Worm (Caenorhabditis elegans) whole organism, midembryonic: ENCODE data around the gene gar-2.

Experiments used
- T22C8.4 ChIP-seq: fragments of 200-800 bp; sonication (Bioruptor generic); IDR thresholded peaks from 2 replicates; pipeline ENCODE4 v1.3.6; 2022; ENCODE audit warnings: missing genetic modification characterization, missing compliant biosample characterization
- cog-1 ChIP-seq: sonication (generic microtip); optimal IDR thresholded peaks from 2 replicates; lab custom pipeline; 2016; ENCODE audit warnings: missing genetic modification characterization, missing compliant biosample characterization
- flt-1 ChIP-seq: fragments of 200-800 bp; sonication (Bioruptor generic); IDR thresholded peaks from 2 replicates; pipeline ENCODE4 v1.3.6; 2022; ENCODE audit warnings: missing genetic modification characterization, missing compliant biosample characterization
- klf-2 ChIP-seq: fragments of 200-800 bp; sonication (Bioruptor generic); conservative IDR thresholded peaks from 2 replicates; pipeline ENCODE4 v1.3.6; 2022; ENCODE audit warnings: missing genetic modification reagents, missing genetic modification characterization, missing compliant biosample characterization
- med-1 ChIP-seq: sonication (generic microtip); optimal IDR thresholded peaks from 2 replicates; lab custom pipeline; 2017; ENCODE audit warnings: missing genetic modification characterization, mild to moderate bottlenecking, missing compliant biosample characterization, antibody characterized with exemption, missing genetic modification reagents; ENCODE audit not compliant: insufficient read depth
- ref-1 ChIP-seq: fragments of 200-800 bp; sonication (Bioruptor generic); conservative IDR thresholded peaks from 2 replicates; pipeline ENCODE4 v1.3.6; 2022; ENCODE audit warnings: missing genetic modification reagents, missing genetic modification characterization, missing compliant biosample characterization
- tab-1 ChIP-seq: fragments of 200-800 bp; sonication (Bioruptor generic); IDR thresholded peaks from 2 replicates; pipeline ENCODE4 v1.3.6; 2022; ENCODE audit warnings: missing genetic modification characterization, missing compliant biosample characterization
- ztf-23 ChIP-seq: fragments of 200-800 bp; sonication (Bioruptor generic); IDR thresholded peaks from 2 replicates; pipeline ENCODE4 v1.3.6; 2022; ENCODE audit warnings: missing genetic modification reagents, missing genetic modification characterization, missing compliant biosample characterization
- ztf-29 ChIP-seq: fragments of 200-800 bp; sonication (Bioruptor generic); IDR thresholded peaks from 2 replicates; pipeline ENCODE4 v1.3.6; 2022; ENCODE audit warnings: missing genetic modification reagents, missing genetic modification characterization, missing compliant biosample characterization

gar-2 gene

DNA sequence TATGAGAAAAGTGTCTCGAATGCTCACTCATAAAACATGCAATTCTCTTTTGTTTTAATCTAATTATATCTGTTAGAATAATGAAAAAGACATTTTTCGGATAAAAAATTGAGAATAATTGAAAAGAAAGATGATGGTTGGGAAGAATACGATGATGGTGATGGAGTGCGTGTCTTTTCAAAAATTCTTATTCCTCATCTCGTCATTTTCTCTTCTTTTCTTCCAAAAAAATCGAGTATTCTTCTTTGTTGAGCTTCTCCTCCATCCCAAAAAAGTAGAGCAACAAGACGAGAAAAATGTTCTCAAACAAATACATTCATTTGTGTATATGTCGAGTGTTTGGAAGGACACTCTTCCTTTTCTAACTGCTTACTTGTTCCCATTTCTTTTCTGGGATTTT lies 11.6 kb upstream of the gar-2 start:
- TF ChIP-seq ztf-23 (GFP tag; lab: Robert Waterston, UW) (no peak), tab-1 (GFP tag; lab: Robert Waterston, UW) (no peak), ztf-29 (GFP tag; lab: Robert Waterston, UW) (no peak), flt-1 (GFP tag; lab: Robert Waterston, UW) (no peak), klf-2 (GFP tag; lab: Robert Waterston, UW) (no peak), ref-1 (no peak), cog-1 (tag; lab: Kevin White, UChicago) (no peak), T22C8.4 (GFP tag; lab: Robert Waterston, UW) (no peak), med-1 (GFP tag; lab: Kevin White, UChicago) (no peak)

DNA sequence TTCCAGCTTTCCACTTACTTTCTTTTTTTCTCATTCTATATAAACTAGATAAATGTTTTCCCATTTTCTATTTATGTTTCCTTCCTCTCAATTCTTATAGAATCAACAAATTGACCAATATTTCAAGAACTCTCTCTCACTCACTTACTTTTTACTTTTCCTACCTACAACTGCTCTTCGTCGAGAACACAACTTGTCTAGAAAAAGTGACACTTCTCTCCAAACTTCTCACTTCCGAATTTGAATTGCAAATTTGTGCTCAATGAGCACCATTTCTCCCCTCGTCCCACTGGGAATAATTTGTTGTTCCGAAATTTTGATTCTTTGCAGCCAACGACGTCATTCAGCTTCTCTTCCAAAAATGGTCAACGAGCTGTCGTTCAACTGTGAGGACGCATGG lies 11.0 kb upstream of the gar-2 start, which contains the start of gene F47D12.3:
Gene F47D12.3, plus strand, starts transcription at position 331 of the 400 bp plus-strand sequence.
- TF ChIP-seq med-1 (GFP tag; lab: Kevin White, UChicago), result no peak
- no peak for TF ChIP-seq T22C8.4 (GFP tag; lab: Robert Waterston, UW)
- TF ChIP-seq ztf-23 (GFP tag; lab: Robert Waterston, UW), result no peak
- no peak for TF ChIP-seq tab-1 (GFP tag; lab: Robert Waterston, UW)
- no peak for TF ChIP-seq ref-1
- TF ChIP-seq flt-1 (GFP tag; lab: Robert Waterston, UW), result no peak
- TF ChIP-seq cog-1 (tag; lab: Kevin White, UChicago), result no peak
- no peak for TF ChIP-seq ztf-29 (GFP tag; lab: Robert Waterston, UW)
- TF ChIP-seq klf-2 (GFP tag; lab: Robert Waterston, UW), result no peak

ce11 chrIII:6300297-6300696 lies 8.9 kb upstream of the gar-2 start:
- TF ChIP-seq klf-2 (GFP tag; lab: Robert Waterston, UW) (no peak), tab-1 (GFP tag; lab: Robert Waterston, UW) (no peak), ztf-23 (GFP tag; lab: Robert Waterston, UW) (no peak), T22C8.4 (GFP tag; lab: Robert Waterston, UW) (no peak), med-1 (GFP tag; lab: Kevin White, UChicago) (no peak), flt-1 (GFP tag; lab: Robert Waterston, UW) (no peak), ref-1 (no peak), ztf-29 (GFP tag; lab: Robert Waterston, UW) (no peak), cog-1 (tag; lab: Kevin White, UChicago) (no peak)

- TF ChIP-seq ztf-29 (GFP tag; lab: Robert Waterston, UW), result no peak
- TF ChIP-seq cog-1 (tag; lab: Kevin White, UChicago), result no peak
- TF ChIP-seq T22C8.4 (GFP tag; lab: Robert Waterston, UW), result no peak
- TF ChIP-seq flt-1 (GFP tag; lab: Robert Waterston, UW), result no peak
- TF ChIP-seq med-1 (GFP tag; lab: Kevin White, UChicago), result no peak
- TF ChIP-seq ztf-23 (GFP tag; lab: Robert Waterston, UW), result no peak
- no peak for TF ChIP-seq ref-1
Measured at ce11 chrIII:6303114-6303647, 6.0 kb upstream of the gar-2 start, which contains the start of gene F47D12.9. Gene F47D12.9, minus strand, starts transcription at chrIII:6303380.

DNA sequence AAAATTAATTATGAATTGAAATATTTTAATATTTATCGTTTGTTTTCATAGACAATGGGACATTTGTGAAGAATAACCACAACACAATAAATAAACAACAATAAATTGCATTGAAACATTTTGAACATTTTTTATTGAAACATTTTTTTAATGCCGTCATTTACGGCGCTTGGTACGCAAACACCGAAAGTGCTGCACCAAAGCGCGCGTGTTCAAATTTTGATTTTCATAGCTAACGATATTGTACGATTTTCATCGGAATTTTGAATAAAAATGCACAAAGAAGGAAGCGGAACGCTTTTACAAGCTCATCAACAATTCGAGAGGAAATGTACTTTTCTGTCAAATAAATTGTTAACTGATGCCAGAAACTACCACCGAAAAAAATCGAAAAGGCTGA lies 5.4 kb upstream of the gar-2 start:
- no peak for TF ChIP-seq med-1 (GFP tag; lab: Kevin White, UChicago)
- TF ChIP-seq cog-1 (tag; lab: Kevin White, UChicago), result no peak
- TF ChIP-seq ztf-23 (GFP tag; lab: Robert Waterston, UW), result no peak
- no peak for TF ChIP-seq flt-1 (GFP tag; lab: Robert Waterston, UW)

- TF ChIP-seq ref-1, result no peak
Measured at ce11 chrIII:6307832-6308231, 1.3 kb upstream of the gar-2 start.

- no peak for TF ChIP-seq flt-1 (GFP tag; lab: Robert Waterston, UW)
- TF ChIP-seq tab-1 (GFP tag; lab: Robert Waterston, UW), result no peak
- TF ChIP-seq ztf-29 (GFP tag; lab: Robert Waterston, UW), result no peak
- no peak for TF ChIP-seq ztf-23 (GFP tag; lab: Robert Waterston, UW)
- TF ChIP-seq cog-1 (tag; lab: Kevin White, UChicago), result no peak
- TF ChIP-seq med-1 (GFP tag; lab: Kevin White, UChicago), result no peak
- no peak for TF ChIP-seq ref-1
- no peak for TF ChIP-seq T22C8.4 (GFP tag; lab: Robert Waterston, UW)
- TF ChIP-seq klf-2 (GFP tag; lab: Robert Waterston, UW), result no peak
Measured at ce11 chrIII:6310352-6310751, 1.2 kb downstream of the gar-2 start.

ce11 chrIII:6311452-6311851 lies 2.3 kb downstream of the gar-2 start:
- TF ChIP-seq ztf-23 (GFP tag; lab: Robert Waterston, UW) (no peak), flt-1 (GFP tag; lab: Robert Waterston, UW) (no peak), ztf-29 (GFP tag; lab: Robert Waterston, UW) (no peak), ref-1 (no peak), T22C8.4 (GFP tag; lab: Robert Waterston, UW) (no peak)

DNA sequence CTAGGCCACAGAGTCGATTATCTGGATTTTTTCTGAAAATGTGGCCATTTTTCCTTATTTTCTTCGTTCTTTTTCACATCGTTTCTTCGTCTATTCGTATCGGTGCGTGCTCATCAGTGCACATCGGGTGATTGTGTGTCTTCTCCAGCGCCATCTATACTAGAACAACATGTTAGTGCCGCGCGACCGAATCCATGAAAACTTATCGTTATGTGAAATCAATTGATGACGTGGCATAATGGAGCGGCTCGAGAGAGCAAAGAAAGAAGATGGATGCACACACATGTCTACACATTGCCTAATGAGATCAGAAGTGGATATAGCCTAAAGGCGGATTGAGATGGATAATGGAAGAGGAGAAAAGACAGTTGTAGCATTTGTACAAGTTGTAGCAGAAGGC lies 3.1 kb downstream of the gar-2 start:
- TF ChIP-seq flt-1 (GFP tag; lab: Robert Waterston, UW) (no peak), klf-2 (GFP tag; lab: Robert Waterston, UW) (no peak), ztf-29 (GFP tag; lab: Robert Waterston, UW) (no peak), T22C8.4 (GFP tag; lab: Robert Waterston, UW) (no peak), med-1 (GFP tag; lab: Kevin White, UChicago) (no peak), ztf-23 (GFP tag; lab: Robert Waterston, UW) (no peak), tab-1 (GFP tag; lab: Robert Waterston, UW) (no peak), cog-1 (tag; lab: Kevin White, UChicago) (no peak), ref-1 (no peak)

- TF ChIP-seq tab-1 (GFP tag; lab: Robert Waterston, UW) (no peak), T22C8.4 (GFP tag; lab: Robert Waterston, UW) (no peak)
Measured at ce11 chrIII:6315515-6315914, 6.3 kb downstream of the gar-2 start.
